Worm (Caenorhabditis elegans) whole organism, L2 larva: ENCODE results near the gene glr-7.

ENCODE experiments used
- dmd-4 ChIP-seq: sonication (generic microtip); optimal IDR thresholded peaks from 2 replicates; lab custom pipeline; 2017; ENCODE audit warnings: missing biosample characterization, missing genetic modification characterization
- elt-3 ChIP-seq: sonication (generic microtip); optimal IDR thresholded peaks from 2 replicates; lab custom pipeline; 2017; ENCODE audit warnings: missing biosample characterization, missing genetic modification characterization
- lin-13 ChIP-seq: fragments of 150-350 bp; optimal IDR thresholded peaks from 2 replicates; lab custom pipeline; 2014; ENCODE audit warnings: missing biosample characterization, missing genetic modification reagents, missing genetic modification characterization
- lin-39 ChIP-seq: fragments of 150-350 bp; optimal IDR thresholded peaks from 2 replicates; lab custom pipeline; 2014; ENCODE audit warnings: missing biosample characterization, missing genetic modification reagents, missing genetic modification characterization
- nhr-11 ChIP-seq: fragments of 150-350 bp; optimal IDR thresholded peaks from 2 replicates; lab custom pipeline; 2014; ENCODE audit warnings: missing biosample characterization, missing genetic modification characterization
- nhr-237 ChIP-seq: fragments of 150-350 bp; optimal IDR thresholded peaks from 2 replicates; lab custom pipeline; 2014; ENCODE audit warnings: missing biosample characterization, missing genetic modification characterization
- nhr-6 ChIP-seq: fragments of 150-350 bp; optimal IDR thresholded peaks from 2 replicates; lab custom pipeline; 2014; ENCODE audit warnings: missing biosample characterization, missing genetic modification characterization
- skn-1 ChIP-seq: sonication (generic microtip); optimal IDR thresholded peaks from 2 replicates; lab custom pipeline; 2017; ENCODE audit warnings: missing biosample characterization, missing genetic modification characterization
- unc-62 ChIP-seq: fragments of 150-350 bp; optimal IDR thresholded peaks from 2 replicates; lab custom pipeline; 2014; ENCODE audit warnings: missing biosample characterization, missing genetic modification reagents, missing genetic modification characterization

DNA sequence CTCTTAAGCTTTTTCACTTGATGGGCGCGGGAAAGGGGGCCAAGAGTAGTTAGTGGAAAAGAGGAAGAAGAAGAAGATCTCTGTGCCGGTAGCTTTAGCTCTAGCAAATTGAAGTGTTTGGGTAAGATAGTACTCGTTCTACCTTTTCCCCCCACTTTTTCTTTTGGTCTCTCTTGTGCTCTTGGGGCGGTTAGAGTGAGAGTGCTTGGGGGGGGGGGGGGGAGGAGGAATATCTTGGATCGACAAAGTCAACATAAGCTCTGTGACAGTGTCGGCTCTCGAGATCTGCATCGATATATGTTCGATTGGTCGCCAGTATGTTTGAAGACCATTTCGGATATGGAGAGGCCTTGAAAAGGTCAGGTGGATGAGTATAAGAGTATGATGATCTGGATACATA is 40.1 kb upstream of the glr-7 start, which contains the start of gene fox-1:
- no peak for TF ChIP-seq unc-62
- no peak for TF ChIP-seq lin-39 (tag; lab: Kevin White, UChicago)
- TF ChIP-seq nhr-6 (tag; lab: Kevin White, UChicago): no peak
- TF ChIP-seq skn-1 (tag; lab: Kevin White, UChicago): no peak
- TF ChIP-seq nhr-11 (tag; lab: Kevin White, UChicago): no peak
- TF ChIP-seq nhr-237 (tag; lab: Kevin White, UChicago): no peak
- TF ChIP-seq dmd-4 (tag; lab: Kevin White, UChicago): no peak
- TF ChIP-seq elt-3 (tag; lab: Kevin White, UChicago): no peak
- no peak for TF ChIP-seq lin-13
